Fruit fly (Drosophila melanogaster) whole organism, embryonic: ENCODE measurements around the gene ZnT63C.
A peak's percentile ranks its signal among the peaks of the same experiment; 100 is the strongest.

Source experiments
- Antp ChIP-seq: fragments of 200-800 bp; sonication (Bioruptor generic); optimal IDR thresholded peaks from 3 replicates; lab custom pipeline; 2016; ENCODE audit warnings: missing biosample characterization, missing genetic modification characterization
- Bgb ChIP-seq: fragments of 200-800 bp; sonication (Bioruptor generic); IDR thresholded peaks from 2 replicates; pipeline ENCODE4 v1.3.6; 2022; ENCODE audit warnings: missing biosample characterization, missing genetic modification characterization; ENCODE audit not compliant: partially characterized antibody
- CG10147 ChIP-seq: fragments of 200-800 bp; sonication (Bioruptor generic); optimal IDR thresholded peaks from 2 replicates; lab custom pipeline; 2019; ENCODE audit warnings: missing biosample characterization, mild to moderate bottlenecking, missing genetic modification characterization, moderate library complexity
- CG10267 ChIP-seq: fragments of 200-800 bp; sonication (Bioruptor generic); optimal IDR thresholded peaks from 2 replicates; lab custom pipeline; 2018; ENCODE audit warnings: missing biosample characterization, mild to moderate bottlenecking, missing genetic modification characterization, moderate library complexity
- CG10321 ChIP-seq: fragments of 200-800 bp; sonication (Bioruptor generic); IDR thresholded peaks from 2 replicates; pipeline ENCODE4 v1.3.6; 2022; ENCODE audit warnings: missing biosample characterization, missing genetic modification characterization
- CG15514 ChIP-seq: fragments of 200-800 bp; sonication (Bioruptor generic); optimal IDR thresholded peaks from 3 replicates; lab custom pipeline; 2017; ENCODE audit warnings: missing biosample characterization, missing genetic modification characterization, mild to moderate bottlenecking, moderate library complexity, missing genetic modification reagents
- CG17186 ChIP-seq: fragments of 200-800 bp; sonication (Bioruptor generic); optimal IDR thresholded peaks from 3 replicates; lab custom pipeline; 2017; ENCODE audit warnings: missing biosample characterization, missing genetic modification reagents, missing genetic modification characterization
- CG1792 ChIP-seq: fragments of 200-800 bp; sonication (Bioruptor generic); optimal IDR thresholded peaks from 2 replicates; lab custom pipeline; 2016; ENCODE audit warnings: missing biosample characterization, missing genetic modification characterization
- CG2129 ChIP-seq: fragments of 200-800 bp; sonication (Bioruptor generic); IDR thresholded peaks from 2 replicates; pipeline ENCODE4 v1.3.6; 2022; ENCODE audit warnings: missing biosample characterization, missing genetic modification characterization; ENCODE audit not compliant: partially characterized antibody
- CG2889 ChIP-seq: fragments of 200-800 bp; sonication (Bioruptor generic); IDR thresholded peaks from 3 replicates; pipeline ENCODE4 v1.3.6; 2022; ENCODE audit warnings: missing biosample characterization, missing genetic modification characterization
- CG3407 ChIP-seq: fragments of 200-800 bp; sonication (Bioruptor generic); optimal IDR thresholded peaks from 2 replicates; lab custom pipeline; 2018; ENCODE audit warnings: missing biosample characterization, mild to moderate bottlenecking, missing genetic modification characterization
- CG4617 ChIP-seq: fragments of 200-800 bp; sonication (Bioruptor generic); optimal IDR thresholded peaks from 3 replicates; lab custom pipeline; 2016; ENCODE audit warnings: missing biosample characterization, missing genetic modification characterization, borderline replicate concordance
- CG6175 ChIP-seq: fragments of 200-800 bp; sonication (Bioruptor generic); IDR thresholded peaks from 3 replicates; pipeline ENCODE4 v1.3.6; 2022; ENCODE audit warnings: missing biosample characterization, missing genetic modification characterization
- CG6254 ChIP-seq: fragments of 200-800 bp; sonication (Bioruptor generic); optimal IDR thresholded peaks from 3 replicates; lab custom pipeline; 2017; ENCODE audit warnings: mild to moderate bottlenecking, missing biosample characterization, missing genetic modification reagents, missing genetic modification characterization
- CG6683 ChIP-seq: fragments of 200-800 bp; sonication (Bioruptor generic); optimal IDR thresholded peaks from 2 replicates; lab custom pipeline; 2017; ENCODE audit warnings: missing biosample characterization, mild to moderate bottlenecking, missing genetic modification characterization, missing genetic modification reagents
- CG6791 ChIP-seq: fragments of 200-800 bp; sonication (Bioruptor generic); IDR thresholded peaks from 3 replicates; pipeline ENCODE4 v1.3.6; 2022; ENCODE audit warnings: missing biosample characterization, missing genetic modification characterization; ENCODE audit not compliant: partially characterized antibody
- CG6813 ChIP-seq: fragments of 200-800 bp; sonication (Bioruptor generic); optimal IDR thresholded peaks from 2 replicates; lab custom pipeline; 2017; ENCODE audit warnings: missing biosample characterization, missing genetic modification characterization, mild to moderate bottlenecking, moderate library complexity, missing genetic modification reagents
- CG7839 ChIP-seq: fragments of 200-800 bp; sonication (Bioruptor generic); optimal IDR thresholded peaks from 3 replicates; lab custom pipeline; 2018; ENCODE audit warnings: missing biosample characterization, mild to moderate bottlenecking, missing genetic modification characterization, moderate library complexity
- CG9609 ChIP-seq: fragments of 200-800 bp; sonication (Bioruptor generic); optimal IDR thresholded peaks from 3 replicates; lab custom pipeline; 2016; ENCODE audit warnings: missing biosample characterization, missing genetic modification characterization
- Dip2 ChIP-seq: fragments of 200-800 bp; sonication (Bioruptor generic); IDR thresholded peaks from 2 replicates; pipeline ENCODE4 v1.3.6; 2022; ENCODE audit warnings: missing biosample characterization, missing genetic modification characterization
- E2f2 ChIP-seq: fragments of 200-800 bp; sonication (Bioruptor generic); IDR thresholded peaks from 2 replicates; pipeline ENCODE4 v1.3.6; 2022; ENCODE audit warnings: missing biosample characterization, missing genetic modification characterization
- HmgZ ChIP-seq: fragments of 200-800 bp; sonication (Bioruptor generic); optimal IDR thresholded peaks from 2 replicates; lab custom pipeline; 2018; ENCODE audit warnings: missing biosample characterization, mild to moderate bottlenecking, missing genetic modification characterization
- Hr51 ChIP-seq, 2 experiments: fragments of 200-800 bp; sonication (Bioruptor generic); optimal IDR thresholded peaks; 2 replicates in 1 of 2; 3 replicates in 1 of 2; lab custom pipeline; 2016 to 2018; ENCODE audit warnings: missing biosample characterization in 2 of 2, missing genetic modification characterization in 2 of 2, mild to moderate bottlenecking in 1 of 2, moderate library complexity in 1 of 2
- Hr78 ChIP-seq, 2 experiments: fragments of 200-800 bp in 1 of 2; fragments of >200 bp in 1 of 2; sonication (Bioruptor generic) in 1 of 2; optimal IDR thresholded peaks; 2 replicates each; lab custom pipeline; 2017 to 2019; ENCODE audit warnings: missing biosample characterization in 2 of 2, missing genetic modification characterization in 2 of 2, mild to moderate bottlenecking in 1 of 2, moderate library complexity in 1 of 2
- Jarid2 ChIP-seq: fragments of 200-800 bp; sonication (Bioruptor generic); optimal IDR thresholded peaks from 3 replicates; lab custom pipeline; 2017; ENCODE audit warnings: mild to moderate bottlenecking, missing biosample characterization, missing genetic modification reagents, missing genetic modification characterization
- Lim3 ChIP-seq: fragments of 200-800 bp; sonication (Bioruptor generic); IDR thresholded peaks from 2 replicates; pipeline ENCODE4 v1.3.6; 2022; ENCODE audit warnings: missing biosample characterization, missing genetic modification characterization
- MTF-1 ChIP-seq: fragments of 200-800 bp; sonication (Bioruptor generic); optimal IDR thresholded peaks from 2 replicates; lab custom pipeline; 2018; ENCODE audit warnings: missing biosample characterization, mild to moderate bottlenecking, missing genetic modification characterization, borderline replicate concordance
- NFAT ChIP-seq: fragments of 200-800 bp; sonication (Bioruptor generic); IDR thresholded peaks from 2 replicates; pipeline ENCODE4 v1.3.6; 2022; ENCODE audit warnings: missing biosample characterization, missing genetic modification characterization
- Taf1 ChIP-seq: fragments of 200-800 bp; sonication (Bioruptor generic); IDR thresholded peaks from 2 replicates; pipeline ENCODE4 v1.3.6; 2022; ENCODE audit warnings: missing biosample characterization, missing genetic modification characterization
- ase ChIP-seq: fragments of 200-800 bp; sonication (Bioruptor generic); IDR thresholded peaks from 3 replicates; pipeline ENCODE4 v1.3.6; 2022; ENCODE audit warnings: missing biosample characterization, missing genetic modification characterization
- cg ChIP-seq: fragments of 200-800 bp; sonication (Bioruptor generic); optimal IDR thresholded peaks from 3 replicates; lab custom pipeline; 2019; ENCODE audit warnings: missing biosample characterization, mild to moderate bottlenecking, missing genetic modification characterization, moderate library complexity
- chif ChIP-seq, 2 experiments: fragments of 200-800 bp; sonication (Bioruptor generic); optimal IDR thresholded peaks; 3 replicates each; lab custom pipeline; 2016; ENCODE audit warnings: missing biosample characterization in 2 of 2, missing genetic modification characterization in 2 of 2
- croc ChIP-seq: fragments of 200-800 bp; sonication (Bioruptor generic); conservative IDR thresholded peaks from 3 replicates; pipeline ENCODE4 v1.3.6; 2022; ENCODE audit warnings: missing biosample characterization, missing genetic modification characterization
- fd102C ChIP-seq: fragments of 200-800 bp; sonication (Bioruptor generic); optimal IDR thresholded peaks from 2 replicates; lab custom pipeline; 2018; ENCODE audit warnings: missing biosample characterization, mild to moderate bottlenecking, missing genetic modification characterization, moderate library complexity
- fd3F ChIP-seq: fragments of 200-800 bp; sonication (Bioruptor generic); optimal IDR thresholded peaks from 2 replicates; lab custom pipeline; 2018; ENCODE audit warnings: missing biosample characterization, mild to moderate bottlenecking, missing genetic modification characterization, moderate library complexity
- gfzf ChIP-seq: fragments of 200-800 bp; sonication (Bioruptor generic); optimal IDR thresholded peaks from 2 replicates; lab custom pipeline; 2016; ENCODE audit warnings: missing biosample characterization, mild to moderate bottlenecking, missing genetic modification characterization, moderate library complexity
- gsb-n ChIP-seq: fragments of 200-800 bp; sonication (Bioruptor generic); optimal IDR thresholded peaks from 3 replicates; lab custom pipeline; 2018; ENCODE audit warnings: missing biosample characterization, mild to moderate bottlenecking, missing genetic modification characterization
- her ChIP-seq: fragments of 200-800 bp; sonication (Bioruptor generic); optimal IDR thresholded peaks from 2 replicates; lab custom pipeline; 2016; ENCODE audit warnings: missing biosample characterization, missing genetic modification characterization
- insv ChIP-seq, 2 experiments: fragments of 200-800 bp; sonication (Bioruptor generic); optimal IDR thresholded peaks; 3 replicates each; lab custom pipeline; 2016 to 2018; ENCODE audit warnings: missing biosample characterization in 2 of 2, missing genetic modification characterization in 2 of 2
- jigr1 ChIP-seq: fragments of 200-800 bp; sonication (Bioruptor generic); IDR thresholded peaks from 3 replicates; pipeline ENCODE4 v1.3.6; 2022; ENCODE audit warnings: missing biosample characterization, missing genetic modification characterization
- lab ChIP-seq: fragments of 200-800 bp; sonication (Bioruptor generic); optimal IDR thresholded peaks from 3 replicates; lab custom pipeline; 2017; ENCODE audit warnings: missing biosample characterization, missing genetic modification characterization, mild to moderate bottlenecking, moderate library complexity, missing genetic modification reagents
- mam ChIP-seq: fragments of 200-800 bp; sonication (Bioruptor generic); optimal IDR thresholded peaks from 3 replicates; lab custom pipeline; 2016; ENCODE audit warnings: missing biosample characterization, missing genetic modification characterization
- pros ChIP-seq: fragments of 200-800 bp; sonication (Bioruptor generic); optimal IDR thresholded peaks from 3 replicates; lab custom pipeline; 2019; ENCODE audit warnings: missing biosample characterization, mild to moderate bottlenecking, missing genetic modification characterization, moderate library complexity
- run ChIP-seq: fragments of 200-800 bp; sonication (Bioruptor generic); optimal IDR thresholded peaks from 3 replicates; lab custom pipeline; 2018; ENCODE audit warnings: missing biosample characterization, mild to moderate bottlenecking, missing genetic modification characterization
- slbo ChIP-seq: fragments of 200-800 bp; sonication (Bioruptor generic); IDR thresholded peaks from 2 replicates; pipeline ENCODE4 v1.3.6; 2022; ENCODE audit warnings: missing biosample characterization, missing genetic modification characterization
- sr ChIP-seq: fragments of 200-800 bp; sonication (Bioruptor generic); IDR thresholded peaks from 3 replicates; pipeline ENCODE4 v1.3.6; 2022; ENCODE audit warnings: missing biosample characterization, missing genetic modification characterization
- twi ChIP-seq: fragments of 200-800 bp; optimal IDR thresholded peaks from 2 replicates; lab custom pipeline; 2019; ENCODE audit warnings: missing biosample characterization, mild to moderate bottlenecking, missing genetic modification characterization, moderate library complexity
- yki ChIP-seq: fragments of >200 bp; optimal IDR thresholded peaks from 3 replicates; lab custom pipeline; 2018

The ZnT63C gene

DNA sequence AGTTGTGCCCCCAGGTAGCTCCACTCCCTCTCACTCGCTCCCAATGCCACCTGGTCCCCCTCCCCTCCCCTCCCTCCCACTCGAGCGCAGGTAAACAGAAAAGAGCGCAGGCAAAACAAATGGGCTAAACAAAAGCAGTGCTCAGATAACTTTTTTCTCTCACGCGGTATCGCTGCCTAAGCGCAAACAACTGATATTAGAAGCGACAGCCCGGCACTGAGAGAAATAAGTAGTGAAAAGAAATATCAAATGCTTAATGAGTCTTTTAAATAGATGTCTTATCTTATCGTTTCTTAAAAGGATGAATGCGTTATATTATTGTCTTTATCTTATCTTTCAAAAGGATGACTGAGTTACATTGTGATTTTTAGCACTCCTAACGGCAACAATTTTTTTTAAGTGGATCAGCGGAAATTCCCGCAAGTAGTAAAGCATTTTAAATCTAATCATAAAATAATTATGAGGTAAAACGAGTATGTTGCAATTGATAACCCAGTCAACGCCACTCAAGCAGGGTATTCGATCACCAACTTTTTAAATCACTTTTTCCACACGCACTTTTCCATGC, 2.3 kb upstream of the ZnT63C start (continued):
- TF ChIP-seq slbo (GFP tag; lab: Robert Waterston, UW) (peak; percentile 90), jigr1 (peak; percentile 59; the same call in 1 of the 3 replicates), CG10147 (GFP tag; lab: Kevin White, UChicago) (peak; percentile 86), lab (GFP tag; lab: Kevin White, UChicago) (peak; percentile 96), croc (peak; percentile 76), CG1792 (GFP tag; lab: Kevin White, UChicago) (peak; percentile 87), CG2889 (GFP tag; lab: Robert Waterston, UW) (peak; percentile 86), E2f2 (GFP tag; lab: Robert Waterston, UW) (peak; percentile 74), Lim3 (GFP tag; lab: Robert Waterston, UW) (peak; percentile 75; the same call in 1 of the 2 replicates), CG9609 (peak; percentile 88), gsb-n (tag; lab: Kevin White, UChicago) (peak; percentile 88), NFAT (GFP tag; lab: Robert Waterston, UW) (peak; percentile 80), CG6683 (GFP tag; lab: Kevin White, UChicago) (peak; percentile 83), Dip2 (0 out of 2 replicates have a peak, but pooled peaks have one; percentile 38), HmgZ (tag; lab: Kevin White, UChicago) (peak; percentile 91), CG6175 (peak; percentile 91), twi (peak; percentile 75), mam (peak; percentile 92), CG17186 (GFP tag; lab: Kevin White, UChicago) (peak; percentile 20), fd3F (GFP tag; lab: Kevin White, UChicago) (peak; percentile 92), CG6791 (GFP tag; lab: Robert Waterston, UW) (no peak; the same call in 2 of the 3 replicates), ase (GFP tag; lab: Robert Waterston, UW) (peak; percentile 89), Antp (GFP tag; lab: Kevin White, UChicago) (peak; percentile 82), her (GFP tag; lab: Kevin White, UChicago) (peak; percentile 88), cg (GFP tag; lab: Kevin White, UChicago) (no peak), CG3407 (GFP tag; lab: Kevin White, UChicago) (peak; percentile 85), MTF-1 (GFP tag; lab: Kevin White, UChicago) (peak; percentile 74), gfzf (GFP tag; lab: Kevin White, UChicago) (no peak), chif (GFP tag; optimal IDR thresholded peaks at IDR 0.05; lab: Kevin White, UChicago) (peak; percentile 89 to 90), pros (GFP tag; lab: Kevin White, UChicago) (no peak), CG7839 (tag; lab: Kevin White, UChicago) (peak; percentile 95), insv (GFP tag; optimal IDR thresholded peaks at IDR 0.05; lab: Kevin White, UChicago) (peak in 1 of 2 experiments; percentile 27), run (tag; lab: Kevin White, UChicago) (peak; percentile 90), CG10321 (GFP tag; lab: Robert Waterston, UW) (peak; percentile 72), CG15514 (GFP tag; lab: Kevin White, UChicago) (peak; percentile 86), sr (GFP tag; lab: Robert Waterston, UW) (no peak; the same call in 2 of the 3 replicates), fd102C (GFP tag; lab: Kevin White, UChicago) (peak; percentile 38), Taf1 (GFP tag; lab: Robert Waterston, UW) (peak; percentile 71), Hr78 (GFP tag; optimal IDR thresholded peaks at IDR 0.05; lab: Kevin White, UChicago) (peak in 1 of 2 experiments; percentile 41), CG6813 (GFP tag; lab: Kevin White, UChicago) (peak; percentile 89), CG2129 (GFP tag; lab: Robert Waterston, UW) (no peak), CG6254 (GFP tag; lab: Kevin White, UChicago) (peak; percentile 87), yki (no peak), Bgb (no peak; the same call in 1 of the 2 replicates), Hr51 (GFP tag; optimal IDR thresholded peaks at IDR 0.05; lab: Kevin White, UChicago) (peak; percentile 80 to 97), CG4617 (peak; percentile 69), CG10267 (tag; lab: Kevin White, UChicago) (peak; percentile 86), Jarid2 (GFP tag; lab: Kevin White, UChicago) (peak; percentile 67)
